Worm (Caenorhabditis elegans) whole organism, mixed stage, embryonic: ENCODE results near the gene T26C5.4.

Experiments
- M03D4.4 ChIP-seq: sonication (generic microtip); optimal IDR thresholded peaks from 2 replicates; lab custom pipeline; 2017; ENCODE audit warnings: mild to moderate bottlenecking, missing genetic modification characterization, missing compliant biosample characterization
- bed-3 ChIP-seq: fragments of 200-800 bp; sonication (Bioruptor generic); optimal IDR thresholded peaks from 3 replicates; lab custom pipeline; 2018; ENCODE audit warnings: mild to moderate bottlenecking, missing genetic modification characterization, moderate library complexity, missing compliant biosample characterization
- ceh-39 ChIP-seq: fragments of 150-350 bp; optimal IDR thresholded peaks from 2 replicates; lab custom pipeline; 2014; ENCODE audit warnings: missing biosample characterization, missing genetic modification characterization
- ceh-43 ChIP-seq: fragments of 200-800 bp; sonication (Bioruptor generic); optimal IDR thresholded peaks from 2 replicates; lab custom pipeline; 2018; ENCODE audit warnings: mild to moderate bottlenecking, missing genetic modification characterization, moderate library complexity, missing compliant biosample characterization
- ceh-83 ChIP-seq: fragments of 200-800 bp; sonication (Bioruptor generic); optimal IDR thresholded peaks from 2 replicates; lab custom pipeline; 2018; ENCODE audit warnings: mild to moderate bottlenecking, missing genetic modification characterization, missing compliant biosample characterization
- ces-1 ChIP-seq: fragments of 150-350 bp; optimal IDR thresholded peaks from 2 replicates; lab custom pipeline; 2014; ENCODE audit warnings: missing biosample characterization, missing genetic modification reagents, missing genetic modification characterization
- cnd-1 ChIP-seq: fragments of 200-800 bp; sonication (Bioruptor generic); optimal IDR thresholded peaks from 2 replicates; lab custom pipeline; 2018; ENCODE audit warnings: mild to moderate bottlenecking, missing genetic modification characterization, missing compliant biosample characterization
- drap-1 ChIP-seq: fragments of 200-800 bp; sonication (Bioruptor generic); optimal IDR thresholded peaks from 3 replicates; lab custom pipeline; 2018; ENCODE audit warnings: mild to moderate bottlenecking, missing genetic modification characterization, missing compliant biosample characterization
- elt-1 ChIP-seq: sonication (generic microtip); optimal IDR thresholded peaks from 2 replicates; lab custom pipeline; 2017; ENCODE audit warnings: missing genetic modification characterization, mild to moderate bottlenecking, missing compliant biosample characterization, antibody characterized with exemption, moderate library complexity, borderline replicate concordance; ENCODE audit not compliant: insufficient read depth
- elt-3 ChIP-seq: fragments of 150-350 bp; optimal IDR thresholded peaks from 2 replicates; lab custom pipeline; 2014; ENCODE audit warnings: missing biosample characterization, missing genetic modification characterization
- flh-1 ChIP-seq: fragments of 200-800 bp; sonication (Bioruptor generic); optimal IDR thresholded peaks from 2 replicates; lab custom pipeline; 2018; ENCODE audit warnings: mild to moderate bottlenecking, missing genetic modification characterization, moderate library complexity, missing compliant biosample characterization
- ham-2 ChIP-seq: fragments of 200-800 bp; sonication (Bioruptor generic); optimal IDR thresholded peaks from 2 replicates; lab custom pipeline; 2018; ENCODE audit warnings: mild to moderate bottlenecking, missing genetic modification characterization, missing compliant biosample characterization
- hlh-1 ChIP-seq: fragments of 150-350 bp; optimal IDR thresholded peaks from 2 replicates; lab custom pipeline; 2014; ENCODE audit warnings: missing biosample characterization, missing genetic modification reagents, missing genetic modification characterization
- lin-13 ChIP-seq: fragments of 150-350 bp; optimal IDR thresholded peaks from 2 replicates; lab custom pipeline; 2014; ENCODE audit warnings: missing biosample characterization, missing genetic modification characterization
- lin-32 ChIP-seq: fragments of 200-800 bp; sonication (Bioruptor generic); optimal IDR thresholded peaks from 2 replicates; lab custom pipeline; 2018; ENCODE audit warnings: mild to moderate bottlenecking, missing genetic modification characterization, missing compliant biosample characterization
- lsy-2 ChIP-seq: fragments of 150-350 bp; optimal IDR thresholded peaks from 2 replicates; lab custom pipeline; 2014; ENCODE audit warnings: missing biosample characterization, missing genetic modification characterization
- mab-5 ChIP-seq: fragments of 150-350 bp; optimal IDR thresholded peaks from 2 replicates; lab custom pipeline; 2014; ENCODE audit warnings: missing biosample characterization, missing genetic modification characterization
- mep-1 ChIP-seq: fragments of 150-350 bp; optimal IDR thresholded peaks from 2 replicates; lab custom pipeline; 2017; ENCODE audit warnings: missing biosample characterization, missing genetic modification reagents, missing genetic modification characterization, inconsistent platforms
- nhr-12 ChIP-seq: fragments of 150-350 bp; optimal IDR thresholded peaks from 2 replicates; lab custom pipeline; 2014; ENCODE audit warnings: missing biosample characterization, missing genetic modification characterization
- nhr-237 ChIP-seq: fragments of 150-350 bp; optimal IDR thresholded peaks from 2 replicates; lab custom pipeline; 2014; ENCODE audit warnings: missing biosample characterization, missing genetic modification characterization
- nhr-28 ChIP-seq: fragments of 150-350 bp; optimal IDR thresholded peaks from 2 replicates; lab custom pipeline; 2014; ENCODE audit warnings: missing biosample characterization, missing genetic modification characterization
- pha-4 ChIP-seq: fragments of 150-350 bp; optimal IDR thresholded peaks from 2 replicates; lab custom pipeline; 2018; ENCODE audit warnings: missing biosample characterization, missing genetic modification reagents, missing genetic modification characterization
- sem-2 ChIP-seq: fragments of 200-800 bp; sonication (Bioruptor generic); optimal IDR thresholded peaks from 2 replicates; lab custom pipeline; 2018; ENCODE audit warnings: mild to moderate bottlenecking, missing genetic modification characterization, missing compliant biosample characterization
- snpc-4 ChIP-seq: fragments of 150-350 bp; optimal IDR thresholded peaks from 2 replicates; lab custom pipeline; 2014; ENCODE audit warnings: missing biosample characterization, missing genetic modification characterization
- sptf-1 ChIP-seq: sonication (generic microtip); optimal IDR thresholded peaks from 2 replicates; lab custom pipeline; 2017; ENCODE audit warnings: mild to moderate bottlenecking, missing genetic modification characterization, moderate library complexity, missing compliant biosample characterization
- tbx-8 ChIP-seq: fragments of 200-800 bp; sonication (Bioruptor generic); optimal IDR thresholded peaks from 2 replicates; lab custom pipeline; 2018; ENCODE audit warnings: mild to moderate bottlenecking, missing genetic modification characterization, moderate library complexity, missing compliant biosample characterization
- unc-120 ChIP-seq: sonication (generic microtip); optimal IDR thresholded peaks from 2 replicates; lab custom pipeline; 2017; ENCODE audit warnings: missing genetic modification characterization, missing compliant biosample characterization; ENCODE audit not compliant: poor library complexity, severe bottlenecking
- unc-62 ChIP-seq: fragments of 150-350 bp; optimal IDR thresholded peaks from 2 replicates; lab custom pipeline; 2014; ENCODE audit warnings: missing biosample characterization, missing genetic modification reagents, missing genetic modification characterization
- zip-8 ChIP-seq: fragments of 150-350 bp; optimal IDR thresholded peaks from 2 replicates; lab custom pipeline; 2014; ENCODE audit warnings: missing biosample characterization, missing genetic modification characterization
- ztf-11 ChIP-seq: fragments of 150-350 bp; optimal IDR thresholded peaks from 2 replicates; lab custom pipeline; 2014; ENCODE audit warnings: missing biosample characterization, missing genetic modification characterization

T26C5.4 gene

DNA sequence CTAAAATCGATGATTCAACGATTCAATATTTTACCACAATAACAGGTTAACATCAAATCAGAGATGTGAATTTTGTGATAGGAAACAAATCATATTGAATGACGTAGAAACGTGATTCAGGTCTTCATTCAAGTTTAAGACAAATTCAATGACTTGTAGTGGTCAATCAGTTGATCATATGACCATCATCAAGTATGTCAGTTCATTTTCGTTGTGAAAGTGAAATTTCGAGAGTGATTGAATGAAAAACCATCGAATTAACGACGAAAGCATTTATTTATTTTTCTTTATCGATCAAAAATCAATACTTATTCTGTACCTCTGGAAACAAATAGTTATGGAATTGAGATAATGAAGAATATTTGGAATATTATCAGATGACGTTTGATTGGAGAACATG, 1.2 kb upstream of the T26C5.4 start:
- no peak for TF ChIP-seq lsy-2 (tag; lab: Kevin White, UChicago)
- no peak for TF ChIP-seq zip-8 (tag; lab: Kevin White, UChicago)
- TF ChIP-seq nhr-28 (tag; lab: Kevin White, UChicago), result no peak
- no peak for TF ChIP-seq pha-4 (tag; lab: Kevin White, UChicago)
- no peak for TF ChIP-seq lin-13 (tag; lab: Kevin White, UChicago)
- TF ChIP-seq unc-120 (tag; lab: Kevin White, UChicago), result no peak
- TF ChIP-seq unc-62 (GFP tag; lab: Kevin White, UChicago), result no peak
- no peak for TF ChIP-seq bed-3 (GFP tag; lab: Kevin White, UChicago)
- no peak for TF ChIP-seq ceh-83
- no peak for TF ChIP-seq tbx-8 (GFP tag; lab: Kevin White, UChicago)
- no peak for TF ChIP-seq sem-2 (GFP tag; lab: Kevin White, UChicago)
- no peak for TF ChIP-seq flh-1
- no peak for TF ChIP-seq ceh-43
- no peak for TF ChIP-seq mab-5 (tag; lab: Kevin White, UChicago)
- TF ChIP-seq nhr-12 (tag; lab: Kevin White, UChicago), result no peak

DNA sequence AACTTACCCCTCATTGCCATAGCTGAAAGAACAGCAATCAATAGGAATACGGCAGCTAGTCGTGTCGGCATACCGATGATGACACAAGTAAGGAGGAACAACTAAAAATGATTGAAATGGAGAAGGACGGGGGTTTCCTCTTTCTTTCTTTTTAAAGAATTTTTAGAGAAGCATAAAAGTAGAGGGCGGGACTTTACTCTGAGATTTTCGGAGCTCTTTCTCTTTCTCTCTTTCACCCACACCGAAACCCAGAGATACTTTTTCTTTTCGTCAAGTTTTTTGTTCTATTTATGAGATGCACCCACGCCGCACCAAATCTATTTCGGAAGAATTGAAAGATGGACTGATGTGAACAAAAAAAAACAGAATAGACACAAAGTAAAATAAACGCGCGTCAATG, 3.7 kb downstream of the T26C5.4 start, which contains the start of gene T26C5.5:
TSS of gene T26C5.5 (minus strand) at position 101 of the 400 bp plus-strand sequence.
- TF ChIP-seq lin-32 (GFP tag; lab: Kevin White, UChicago) (no peak), zip-8 (tag; lab: Kevin White, UChicago) (no peak), pha-4 (tag; lab: Kevin White, UChicago) (no peak), mep-1 (tag; lab: Kevin White, UChicago) (no peak), hlh-1 (no peak), nhr-237 (tag; lab: Kevin White, UChicago) (no peak), cnd-1 (tag; lab: Kevin White, UChicago) (no peak)

DNA sequence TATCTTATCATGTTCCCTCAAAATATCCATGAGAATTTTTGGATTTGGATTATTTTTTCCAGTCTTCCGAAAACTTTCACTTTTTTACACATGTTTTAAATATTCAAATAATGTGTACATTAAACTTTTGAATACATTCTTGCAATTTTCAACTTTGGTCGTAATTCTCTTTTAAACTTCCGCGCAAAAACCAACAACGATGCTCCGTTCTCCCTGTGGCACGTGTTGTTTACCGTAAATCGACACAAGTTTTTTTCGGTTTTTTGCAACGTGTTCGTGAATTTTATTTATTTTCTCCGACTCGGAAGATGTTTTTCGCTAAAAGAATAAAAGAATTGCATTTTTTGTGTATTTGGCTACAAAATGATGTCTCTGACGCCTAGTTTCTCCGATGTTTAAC, 7.5 kb downstream of the T26C5.4 start:
- TF ChIP-seq hlh-1, result peak; percentile 28
- TF ChIP-seq lin-32 (GFP tag; lab: Kevin White, UChicago), result no peak
- TF ChIP-seq zip-8 (tag; lab: Kevin White, UChicago), result no peak
- TF ChIP-seq lsy-2 (tag; lab: Kevin White, UChicago), result no peak
- TF ChIP-seq nhr-237 (tag; lab: Kevin White, UChicago), result peak; percentile 25
- TF ChIP-seq ces-1 (GFP tag; lab: Kevin White, UChicago), result peak; percentile 15
- peak; percentile 38 for TF ChIP-seq mep-1 (tag; lab: Kevin White, UChicago)
- no peak for TF ChIP-seq ztf-11 (tag; lab: Kevin White, UChicago)
- no peak for TF ChIP-seq ham-2 (GFP tag; lab: Kevin White, UChicago)
- no peak for TF ChIP-seq cnd-1 (tag; lab: Kevin White, UChicago)
- no peak for TF ChIP-seq sem-2 (GFP tag; lab: Kevin White, UChicago)
- TF ChIP-seq unc-62 (GFP tag; lab: Kevin White, UChicago), result no peak
- TF ChIP-seq bed-3 (GFP tag; lab: Kevin White, UChicago), result no peak
- peak; percentile 51 for TF ChIP-seq pha-4 (tag; lab: Kevin White, UChicago)
- no peak for TF ChIP-seq sptf-1
- TF ChIP-seq lin-13 (tag; lab: Kevin White, UChicago), result no peak
- TF ChIP-seq tbx-8 (GFP tag; lab: Kevin White, UChicago), result no peak
- TF ChIP-seq ceh-39 (tag; lab: Kevin White, UChicago), result no peak

DNA sequence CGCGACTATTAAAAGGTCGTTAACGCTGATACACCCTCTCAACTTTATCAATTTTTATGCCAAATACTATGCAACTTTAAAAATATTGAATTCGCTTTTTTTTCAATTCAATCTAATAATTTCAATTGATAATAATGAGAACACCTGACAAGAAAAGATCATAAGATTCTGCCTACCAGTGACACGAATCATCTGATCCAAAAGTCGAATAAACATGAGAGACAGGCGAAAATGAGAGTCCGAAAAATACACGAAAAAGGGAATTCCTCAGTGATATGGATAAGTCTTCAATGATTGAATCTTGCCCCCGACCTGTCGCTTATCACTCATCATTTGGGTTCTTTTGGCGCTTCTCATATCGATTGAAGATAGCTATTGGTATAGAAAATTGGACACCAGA, 8.7 kb downstream of the T26C5.4 start:
- no peak for TF ChIP-seq unc-120 (tag; lab: Kevin White, UChicago)
- TF ChIP-seq drap-1 (GFP tag; lab: Kevin White, UChicago), result no peak
- TF ChIP-seq ces-1 (GFP tag; lab: Kevin White, UChicago), result no peak
- TF ChIP-seq lin-32 (GFP tag; lab: Kevin White, UChicago), result no peak
- TF ChIP-seq snpc-4 (tag; lab: Kevin White, UChicago), result no peak
- TF ChIP-seq sptf-1, result no peak
- no peak for TF ChIP-seq ceh-39 (tag; lab: Kevin White, UChicago)
- TF ChIP-seq elt-1 (tag; lab: Kevin White, UChicago), result no peak
- no peak for TF ChIP-seq M03D4.4 (tag; lab: Kevin White, UChicago)
- TF ChIP-seq nhr-12 (tag; lab: Kevin White, UChicago), result no peak
- TF ChIP-seq hlh-1, result no peak
- no peak for TF ChIP-seq ceh-43
- TF ChIP-seq unc-62 (GFP tag; lab: Kevin White, UChicago), result no peak
- no peak for TF ChIP-seq elt-3 (tag; lab: Kevin White, UChicago)
- TF ChIP-seq lsy-2 (tag; lab: Kevin White, UChicago), result no peak
- no peak for TF ChIP-seq cnd-1 (tag; lab: Kevin White, UChicago)
- no peak for TF ChIP-seq ztf-11 (tag; lab: Kevin White, UChicago)
- TF ChIP-seq ceh-83, result no peak
